Fruit fly (Drosophila melanogaster) whole organism, embryonic: Measurements from ENCODE around the gene Ldh.

Experiments used
- Abd-B ChIP-seq: fragments of 200-800 bp; sonication (Bioruptor generic); optimal IDR thresholded peaks from 2 replicates; lab custom pipeline; 2018; ENCODE audit warnings: missing biosample characterization, mild to moderate bottlenecking, missing genetic modification characterization, moderate library complexity
- Bdp1 ChIP-seq: fragments of 200-800 bp; sonication (Bioruptor generic); optimal IDR thresholded peaks from 3 replicates; lab custom pipeline; 2016; ENCODE audit warnings: missing biosample characterization, missing genetic modification characterization
- CG10366 ChIP-seq: fragments of 200-800 bp; sonication (Bioruptor generic); IDR thresholded peaks from 2 replicates; pipeline ENCODE4 v1.3.6; 2022; ENCODE audit warnings: missing biosample characterization, missing genetic modification characterization
- CG11398 ChIP-seq: fragments of 200-800 bp; sonication (Bioruptor generic); optimal IDR thresholded peaks from 2 replicates; lab custom pipeline; 2016; ENCODE audit warnings: missing biosample characterization, missing genetic modification characterization
- CG11504 ChIP-seq: fragments of 200-800 bp; sonication (Bioruptor generic); optimal IDR thresholded peaks from 3 replicates; lab custom pipeline; 2019; ENCODE audit warnings: missing biosample characterization, mild to moderate bottlenecking, missing genetic modification characterization, moderate library complexity
- CG12219 ChIP-seq: fragments of 200-800 bp; sonication (Bioruptor generic); optimal IDR thresholded peaks from 3 replicates; lab custom pipeline; 2018; ENCODE audit warnings: missing biosample characterization, mild to moderate bottlenecking, missing genetic modification characterization
- CG12744 ChIP-seq: fragments of 200-800 bp; sonication (Bioruptor generic); optimal IDR thresholded peaks from 2 replicates; lab custom pipeline; 2016; ENCODE audit warnings: missing biosample characterization, missing genetic modification characterization
- CG1602 ChIP-seq: fragments of 200-800 bp; sonication (Bioruptor generic); optimal IDR thresholded peaks from 3 replicates; lab custom pipeline; 2016; ENCODE audit warnings: missing biosample characterization, missing genetic modification characterization
- CG1792 ChIP-seq: fragments of 200-800 bp; sonication (Bioruptor generic); optimal IDR thresholded peaks from 2 replicates; lab custom pipeline; 2016; ENCODE audit warnings: missing biosample characterization, missing genetic modification characterization
- CG3065 ChIP-seq: fragments of 200-800 bp; sonication (Bioruptor generic); optimal IDR thresholded peaks from 2 replicates; lab custom pipeline; 2016; ENCODE audit warnings: missing biosample characterization, missing genetic modification characterization
- CG4854 ChIP-seq: fragments of 200-800 bp; sonication (Bioruptor generic); optimal IDR thresholded peaks from 2 replicates; lab custom pipeline; 2016; ENCODE audit warnings: missing biosample characterization, missing genetic modification characterization, inconsistent platforms
- CG6791 ChIP-seq: fragments of 200-800 bp; sonication (Bioruptor generic); IDR thresholded peaks from 3 replicates; pipeline ENCODE4 v1.3.6; 2022; ENCODE audit warnings: missing biosample characterization, missing genetic modification characterization; ENCODE audit not compliant: partially characterized antibody
- CG7839 ChIP-seq: fragments of 200-800 bp; sonication (Bioruptor generic); optimal IDR thresholded peaks from 3 replicates; lab custom pipeline; 2018; ENCODE audit warnings: missing biosample characterization, mild to moderate bottlenecking, missing genetic modification characterization, moderate library complexity
- CG7963 ChIP-seq: fragments of 200-800 bp; sonication (Bioruptor generic); IDR thresholded peaks from 3 replicates; pipeline ENCODE4 v1.3.6; 2022; ENCODE audit warnings: missing biosample characterization, missing genetic modification characterization; ENCODE audit not compliant: partially characterized antibody
- CG8388 ChIP-seq: fragments of 200-800 bp; sonication (Bioruptor generic); optimal IDR thresholded peaks from 2 replicates; lab custom pipeline; 2019; ENCODE audit warnings: missing biosample characterization, mild to moderate bottlenecking, missing genetic modification characterization, moderate library complexity
- CoRest ChIP-seq: fragments of 200-800 bp; sonication (Bioruptor generic); optimal IDR thresholded peaks from 3 replicates; lab custom pipeline; 2018; ENCODE audit warnings: missing biosample characterization, mild to moderate bottlenecking, missing genetic modification characterization, moderate library complexity
- Deaf1 ChIP-seq: fragments of 200-800 bp; optimal IDR thresholded peaks from 3 replicates; lab custom pipeline; 2019; ENCODE audit warnings: missing biosample characterization, mild to moderate bottlenecking, missing genetic modification characterization, moderate library complexity
- Dek ChIP-seq: fragments of 200-800 bp; sonication (Bioruptor generic); optimal IDR thresholded peaks from 3 replicates; lab custom pipeline; 2019; ENCODE audit warnings: missing biosample characterization, mild to moderate bottlenecking, missing genetic modification characterization, moderate library complexity
- Doc2 ChIP-seq: fragments of 200-800 bp; sonication (Bioruptor generic); IDR thresholded peaks from 2 replicates; pipeline ENCODE4 v1.3.6; 2022; ENCODE audit warnings: missing biosample characterization, missing genetic modification characterization
- Hand ChIP-seq: fragments of 200-800 bp; sonication (Bioruptor generic); optimal IDR thresholded peaks from 2 replicates; lab custom pipeline; 2017; ENCODE audit warnings: mild to moderate bottlenecking, missing biosample characterization, missing genetic modification reagents, missing genetic modification characterization
- Hey ChIP-seq: fragments of 200-800 bp; sonication (Bioruptor generic); optimal IDR thresholded peaks from 3 replicates; lab custom pipeline; 2018; ENCODE audit warnings: missing biosample characterization, mild to moderate bottlenecking, missing genetic modification characterization
- Hmr ChIP-seq: fragments of 200-800 bp; sonication (Bioruptor generic); optimal IDR thresholded peaks from 3 replicates; lab custom pipeline; 2017; ENCODE audit warnings: mild to moderate bottlenecking, missing biosample characterization, missing genetic modification reagents, missing genetic modification characterization
- Hr78 ChIP-seq, 2 experiments: fragments of 200-800 bp in 1 of 2; fragments of >200 bp in 1 of 2; sonication (Bioruptor generic) in 1 of 2; optimal IDR thresholded peaks; 2 replicates each; lab custom pipeline; 2017 to 2019; ENCODE audit warnings: missing biosample characterization in 2 of 2, missing genetic modification characterization in 2 of 2, mild to moderate bottlenecking in 1 of 2, moderate library complexity in 1 of 2
- NC2β ChIP-seq: fragments of 200-800 bp; sonication (Bioruptor generic); optimal IDR thresholded peaks from 2 replicates; lab custom pipeline; 2016; ENCODE audit warnings: missing biosample characterization, missing genetic modification characterization
- Nf-YC ChIP-seq: fragments of 200-800 bp; optimal IDR thresholded peaks from 3 replicates; lab custom pipeline; 2019; ENCODE audit warnings: missing biosample characterization, mild to moderate bottlenecking, missing genetic modification characterization, moderate library complexity
- Rfx ChIP-seq: fragments of 200-800 bp; sonication (Bioruptor generic); IDR thresholded peaks from 2 replicates; pipeline ENCODE4 v1.3.6; 2022; ENCODE audit warnings: missing biosample characterization, missing genetic modification characterization
- Stat92E ChIP-seq, 3 experiments: fragments of >200 bp in 2 of 3; fragments of 200-800 bp in 1 of 3; sonication (Bioruptor generic) in 1 of 3; optimal IDR thresholded peaks; 2 replicates each; lab custom pipeline; 2017 to 2019; ENCODE audit warnings: missing biosample characterization in 3 of 3, missing genetic modification characterization in 3 of 3, mild to moderate bottlenecking in 1 of 3, moderate library complexity in 1 of 3
- Usf ChIP-seq: fragments of 200-800 bp; sonication (Bioruptor generic); optimal IDR thresholded peaks from 2 replicates; lab custom pipeline; 2017; ENCODE audit warnings: missing genotype, missing biosample characterization, missing genetic modification characterization
- Xrp1 ChIP-seq: fragments of 200-800 bp; sonication (Bioruptor generic); IDR thresholded peaks from 2 replicates; pipeline ENCODE4 v1.3.6; 2022; ENCODE audit warnings: missing biosample characterization, missing genetic modification characterization
- bbx ChIP-seq: fragments of 200-800 bp; sonication (Bioruptor generic); IDR thresholded peaks from 2 replicates; pipeline ENCODE4 v1.3.6; 2022; ENCODE audit warnings: missing biosample characterization, missing genetic modification characterization; ENCODE audit not compliant: partially characterized antibody
- cad ChIP-seq: fragments of >200 bp; optimal IDR thresholded peaks from 2 replicates; lab custom pipeline; 2017; ENCODE audit warnings: missing biosample characterization, missing genetic modification characterization
- corto ChIP-seq: fragments of 200-800 bp; sonication (Bioruptor generic); optimal IDR thresholded peaks from 2 replicates; lab custom pipeline; 2016; ENCODE audit warnings: missing biosample characterization, mild to moderate bottlenecking, missing genetic modification characterization, moderate library complexity
- gcm2 ChIP-seq: fragments of 200-800 bp; sonication (Bioruptor generic); optimal IDR thresholded peaks from 2 replicates; lab custom pipeline; 2016; ENCODE audit warnings: missing biosample characterization, missing genetic modification characterization
- gt ChIP-seq: fragments of 200-800 bp; sonication (Bioruptor generic); IDR thresholded peaks from 2 replicates; pipeline ENCODE4 v1.3.6; 2022; ENCODE audit warnings: missing biosample characterization, missing genetic modification characterization
- pb ChIP-seq: fragments of 200-800 bp; sonication (Bioruptor generic); optimal IDR thresholded peaks from 3 replicates; lab custom pipeline; 2016; ENCODE audit warnings: missing biosample characterization, missing genetic modification characterization
- peb ChIP-seq: fragments of 200-800 bp; sonication (Bioruptor generic); IDR thresholded peaks from 2 replicates; pipeline ENCODE4 v1.3.6; 2022; ENCODE audit warnings: missing biosample characterization, missing genetic modification characterization
- ranshi ChIP-seq: fragments of 200-800 bp; sonication (Bioruptor generic); IDR thresholded peaks from 2 replicates; pipeline ENCODE4 v1.3.6; 2022; ENCODE audit warnings: missing biosample characterization, missing genetic modification characterization
- row ChIP-seq: fragments of 200-800 bp; sonication (Bioruptor generic); IDR thresholded peaks from 3 replicates; pipeline ENCODE4 v1.3.6; 2022; ENCODE audit warnings: missing biosample characterization, missing genetic modification characterization
- run ChIP-seq: fragments of 200-800 bp; sonication (Bioruptor generic); optimal IDR thresholded peaks from 3 replicates; lab custom pipeline; 2018; ENCODE audit warnings: missing biosample characterization, mild to moderate bottlenecking, missing genetic modification characterization
- shn ChIP-seq: fragments of 200-800 bp; sonication (Bioruptor generic); optimal IDR thresholded peaks from 3 replicates; lab custom pipeline; 2016; ENCODE audit warnings: missing biosample characterization, missing genetic modification characterization
- sima ChIP-seq: fragments of 200-800 bp; sonication (Bioruptor generic); optimal IDR thresholded peaks from 2 replicates; lab custom pipeline; 2016; ENCODE audit warnings: missing biosample characterization, missing genetic modification characterization
- slbo ChIP-seq: fragments of 200-800 bp; sonication (Bioruptor generic); IDR thresholded peaks from 2 replicates; pipeline ENCODE4 v1.3.6; 2022; ENCODE audit warnings: missing biosample characterization, missing genetic modification characterization
- sna ChIP-seq: fragments of 200-800 bp; sonication (Bioruptor generic); IDR thresholded peaks from 2 replicates; pipeline ENCODE4 v1.3.6; 2022; ENCODE audit warnings: missing biosample characterization, missing genetic modification characterization; ENCODE audit not compliant: partially characterized antibody
- stwl ChIP-seq: fragments of 200-800 bp; sonication (Bioruptor generic); optimal IDR thresholded peaks from 3 replicates; lab custom pipeline; 2018; ENCODE audit warnings: missing biosample characterization, mild to moderate bottlenecking, missing genetic modification characterization, moderate library complexity
- tio ChIP-seq: fragments of 200-800 bp; sonication (Bioruptor generic); optimal IDR thresholded peaks from 2 replicates; lab custom pipeline; 2017; ENCODE audit warnings: missing biosample characterization, missing genetic modification characterization, inconsistent platforms
- trh ChIP-seq: fragments of 200-800 bp; sonication (Bioruptor generic); optimal IDR thresholded peaks from 2 replicates; lab custom pipeline; 2016; ENCODE audit warnings: missing biosample characterization, missing genetic modification characterization
- zen ChIP-seq: fragments of 200-800 bp; sonication (Bioruptor generic); optimal IDR thresholded peaks from 3 replicates; lab custom pipeline; 2018; ENCODE audit warnings: missing biosample characterization, mild to moderate bottlenecking, missing genetic modification characterization, moderate library complexity
- zfh1 ChIP-seq: fragments of 200-800 bp; sonication (Bioruptor generic); IDR thresholded peaks from 3 replicates; pipeline ENCODE4 v1.3.6; 2022; ENCODE audit warnings: missing biosample characterization, missing genetic modification characterization

The Ldh gene

dm6 chr3L:6262644-6263404, at the start of gene Ldh (continued):
- TF ChIP-seq CoRest (tag; lab: Kevin White, UChicago) (peak; percentile 98), CG12744 (GFP tag; lab: Kevin White, UChicago) (peak; percentile 83), CG11504 (tag; lab: Kevin White, UChicago) (peak; percentile 95), corto (GFP tag; lab: Kevin White, UChicago) (peak; percentile 98), Hand (GFP tag; lab: Kevin White, UChicago) (peak; percentile 95), CG7839 (peak; percentile 98), Abd-B (GFP tag; lab: Kevin White, UChicago) (peak; percentile 94), shn (GFP tag; lab: Kevin White, UChicago) (peak; percentile 25), Rfx (peak; percentile 90), CG12219 (peak; percentile 92), NC2β (GFP tag; lab: Kevin White, UChicago) (peak; percentile 89), peb (GFP tag; lab: Robert Waterston, UW) (peak; percentile 83), Usf (GFP tag; lab: Kevin White, UChicago) (peak; percentile 87), Hey (tag; lab: Kevin White, UChicago) (peak; percentile 68), gt (peak; percentile 82; the same call in 1 of the 2 replicates), ranshi (peak; percentile 87), Bdp1 (GFP tag; lab: Kevin White, UChicago) (peak; percentile 80), gcm2 (GFP tag; lab: Kevin White, UChicago) (peak; percentile 59), pb (GFP tag; lab: Kevin White, UChicago) (peak; percentile 64), run (tag; lab: Kevin White, UChicago) (peak; percentile 93), Hmr (peak; percentile 96), Nf-YC (tag; lab: Kevin White, UChicago) (peak; percentile 90), stwl (peak; percentile 75), sima (GFP tag; lab: Kevin White, UChicago) (peak; percentile 70), row (GFP tag; lab: Robert Waterston, UW) (peak; percentile 95), Xrp1 (GFP tag; lab: Robert Waterston, UW) (peak; percentile 98), CG1792 (peak; percentile 47), tio (GFP tag; lab: Kevin White, UChicago) (peak; percentile 94), CG10366 (GFP tag; lab: Robert Waterston, UW) (peak; percentile 86), Hr78 (GFP tag; optimal IDR thresholded peaks at IDR 0.05; lab: Kevin White, UChicago) (peak in 1 of 2 experiments; percentile 90), bbx (no peak), CG11398 (GFP tag; lab: Kevin White, UChicago) (peak; percentile 66), Dek (tag; lab: Kevin White, UChicago) (peak; percentile 95), zen (peak; percentile 98), Doc2 (GFP tag; lab: Robert Waterston, UW) (0 out of 2 replicates have a peak, but pooled peaks have one; percentile 30), Deaf1 (tag; lab: Kevin White, UChicago) (peak; percentile 81), CG7963 (GFP tag; lab: Robert Waterston, UW) (no peak), CG8388 (GFP tag; lab: Kevin White, UChicago) (peak; percentile 96), Stat92E (GFP tag; optimal IDR thresholded peaks at IDR 0.05; lab: Kevin White, UChicago) (peak in 1 of 3 experiments; percentile 94), CG1602 (GFP tag; lab: Kevin White, UChicago) (peak; percentile 95), cad (GFP tag; lab: Kevin White, UChicago) (no peak), trh (GFP tag; lab: Kevin White, UChicago) (peak; percentile 82), sna (no peak), CG4854 (GFP tag; lab: Kevin White, UChicago) (peak; percentile 79), CG6791 (GFP tag; lab: Robert Waterston, UW) (no peak), zfh1 (GFP tag; lab: Robert Waterston, UW) (peak; percentile 85), CG3065 (GFP tag; lab: Kevin White, UChicago) (peak; percentile 89), slbo (GFP tag; lab: Robert Waterston, UW) (peak; percentile 92)
